Fruit fly (Drosophila melanogaster): ENCODE data around the gene Mp.
A peak's percentile ranks its signal among the peaks of the same experiment; 100 is the strongest.

Gene Mp

DNA sequence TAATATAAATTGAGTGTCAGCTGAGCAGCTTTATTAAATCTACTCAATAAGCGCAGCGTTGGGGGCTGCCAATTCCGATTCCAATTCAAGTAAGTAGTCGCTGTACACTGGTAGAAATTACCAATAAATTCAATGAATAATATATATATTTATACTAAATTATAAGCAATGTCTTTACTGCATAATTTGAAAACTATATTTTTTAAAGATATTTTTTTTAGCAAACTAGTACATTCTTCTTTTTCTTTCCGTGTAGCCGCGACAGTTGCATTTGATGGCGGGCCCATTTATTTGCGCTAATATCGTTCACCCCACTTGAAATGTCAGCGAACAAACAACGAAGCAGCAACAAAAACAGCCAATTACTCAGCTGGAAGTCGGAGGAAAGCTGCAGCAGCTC, 21.3 kb upstream of the Mp start (continued):
- TF ChIP-seq BtbVII (GFP tag; optimal IDR thresholded peaks at IDR 0.05) (peak; percentile 16), pnt (GFP tag; optimal IDR thresholded peaks at IDR 0.05) (no peak), Taf1 (GFP tag; IDR thresholded peaks at IDR 0.05) (no peak), Six4 (GFP tag; optimal IDR thresholded peaks at IDR 0.05) (peak; percentile 60), D (optimal IDR thresholded peaks at IDR 0.05) (no peak), D (GFP tag; optimal IDR thresholded peaks at IDR 0.05) (peak; percentile 56), Sox102F (GFP tag; optimal IDR thresholded peaks at IDR 0.05) (peak; percentile 81), CG10267 (tag; optimal IDR thresholded peaks at IDR 0.05) (peak; percentile 57), chm (GFP tag; IDR thresholded peaks at IDR 0.05) (0 out of 2 replicates have a peak, but pooled peaks have one; percentile 51), CG6272 (GFP tag; IDR thresholded peaks at IDR 0.05) (no peak), CoRest (tag; optimal IDR thresholded peaks at IDR 0.05) (peak; percentile 54), seq (GFP tag; IDR thresholded peaks at IDR 0.05) (peak; percentile 62), NFAT (GFP tag; IDR thresholded peaks at IDR 0.05) (no peak), Aef1 (GFP tag; IDR thresholded peaks at IDR 0.05) (peak; percentile 32; the same call in 1 of the 3 replicates), caup (GFP tag; optimal IDR thresholded peaks at IDR 0.05; ENCODE audit: severe bottlenecking) (peak; percentile 44), CG2199 (GFP tag; IDR thresholded peaks at IDR 0.05) (no peak), CG10366 (GFP tag; IDR thresholded peaks at IDR 0.05) (peak; percentile 64), corto (GFP tag; optimal IDR thresholded peaks at IDR 0.05) (no peak), YL-1 (GFP tag; optimal IDR thresholded peaks at IDR 0.05) (no peak), CG5245 (GFP tag; optimal IDR thresholded peaks at IDR 0.05) (peak; percentile 5), CG10654 (GFP tag; optimal IDR thresholded peaks at IDR 0.05) (peak; percentile 40), Ravus (GFP tag; IDR thresholded peaks at IDR 0.05) (peak; percentile 19; the same call in 1 of the 2 replicates), gfzf (GFP tag; optimal IDR thresholded peaks at IDR 0.05) (no peak), CG17568 (GFP tag; optimal IDR thresholded peaks at IDR 0.05) (no peak), CG4424 (GFP tag; optimal IDR thresholded peaks at IDR 0.05) (peak; percentile 61), ara (GFP tag; IDR thresholded peaks at IDR 0.05) (peak; percentile 35; the same call in 1 of the 2 replicates), CG12769 (tag; optimal IDR thresholded peaks at IDR 0.05) (no peak), cwo (GFP tag; optimal IDR thresholded peaks at IDR 0.05) (peak; percentile 43), pho (GFP tag; optimal IDR thresholded peaks at IDR 0.05) (no peak), PHDP (tag; optimal IDR thresholded peaks at IDR 0.05) (peak; percentile 63), CG11247 (GFP tag; IDR thresholded peaks at IDR 0.05) (peak; percentile 37; the same call in 1 of the 2 replicates), pum (GFP tag; optimal IDR thresholded peaks at IDR 0.05) (no peak), stc (GFP tag; IDR thresholded peaks at IDR 0.05) (peak; percentile 22; the same call in 1 of the 2 replicates), hkb (optimal IDR thresholded peaks at IDR 0.05) (no peak), hkb (GFP tag; IDR thresholded peaks at IDR 0.05) (peak; percentile 79), nerfin-1 (tag; optimal IDR thresholded peaks at IDR 0.05) (peak; percentile 16), CG15269 (tag; optimal IDR thresholded peaks at IDR 0.05) (peak; percentile 60), dm (GFP tag; optimal IDR thresholded peaks at IDR 0.05) (no peak), sc (optimal IDR thresholded peaks at IDR 0.05) (no peak), sc (GFP tag; optimal IDR thresholded peaks at IDR 0.05) (peak; percentile 46), ase (GFP tag; IDR thresholded peaks at IDR 0.05) (no peak), sisA (GFP tag; IDR thresholded peaks at IDR 0.05) (peak; percentile 71), ash1 (GFP tag; optimal IDR thresholded peaks at IDR 0.05) (no peak), bbx (GFP tag; IDR thresholded peaks at IDR 0.05; ENCODE audit: partially characterized antibody) (no peak), slbo (GFP tag; IDR thresholded peaks at IDR 0.05) (peak; percentile 67), CG18764 (GFP tag; optimal IDR thresholded peaks at IDR 0.05) (peak; percentile 23), B-H1 (GFP tag; IDR thresholded peaks at IDR 0.05) (peak; percentile 52), cad (GFP tag; optimal IDR thresholded peaks at IDR 0.05) (no peak), Rx (GFP tag; IDR thresholded peaks at IDR 0.05) (peak; percentile 38; the same call in 1 of the 2 replicates), fru (optimal IDR thresholded peaks at IDR 0.05) (no peak), CG6689 (GFP tag; IDR thresholded peaks at IDR 0.05) (peak; percentile 71), slou (GFP tag; optimal IDR thresholded peaks at IDR 0.05) (no peak), Oaz (GFP tag; IDR thresholded peaks at IDR 0.05) (no peak)
